Comparison of ENCODE assay signal across 1 worm cellular context in the genomic region with DNA sequence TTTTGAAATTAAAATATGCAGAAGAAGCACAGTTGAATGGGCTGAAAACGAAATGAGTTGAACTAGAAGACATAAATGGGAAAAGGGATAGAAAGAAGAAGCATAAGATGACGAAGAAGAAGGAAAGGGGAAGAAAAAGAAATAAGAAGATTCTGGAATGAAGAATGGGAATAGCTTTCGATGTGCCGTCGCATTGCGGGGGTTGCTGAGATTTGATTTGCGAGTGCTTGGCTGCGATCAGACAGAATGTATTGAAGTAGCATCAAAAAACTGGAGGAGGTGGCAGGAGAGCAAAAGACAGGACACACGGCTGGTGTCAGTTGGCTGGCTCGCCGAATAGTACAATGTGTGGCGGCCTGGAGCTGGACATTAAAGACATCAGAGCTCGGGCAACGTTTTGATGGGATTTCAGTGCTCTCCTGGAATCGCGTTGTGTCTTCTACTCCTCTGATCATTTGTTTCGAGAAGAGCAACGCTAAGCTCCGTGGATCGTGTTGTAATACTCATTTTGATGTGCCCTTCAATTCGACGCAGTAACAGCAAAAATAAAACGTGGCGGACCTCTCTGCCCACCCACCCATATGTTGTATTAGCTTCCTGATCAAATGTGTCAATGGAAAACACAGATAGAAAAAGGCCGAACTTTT.
TF ChIP-seq lines count a peak whose summit lies in the region.

No protein-coding gene starts in this region.

TF ChIP-seq in whole organism, L1 larva, 84 proteins besides CTCF, POLR2A, EP300 and RAD21 (continued from another document):
- TF ChIP-seq unc-30 (tag; optimal IDR thresholded peaks at IDR 0.05; lab: Kevin White, UChicago) (no peak), mab-9 (GFP tag; IDR thresholded peaks at IDR 0.05; lab: Robert Waterston, UW) (no peak), F16B12.6 (tag; optimal IDR thresholded peaks at IDR 0.05; lab: Kevin White, UChicago) (no peak), nhr-85 (tag; lab: Kevin White, UChicago) (no peak), lin-14 (GFP tag; optimal IDR thresholded peaks at IDR 0.05; lab: Kevin White, UChicago) (peak; percentile 85), pag-3 (tag; optimal IDR thresholded peaks at IDR 0.05; lab: Kevin White, UChicago; ENCODE audit: borderline replicate concordance, insufficient read depth) (peak; percentile 78), nhr-47 (tag; optimal IDR thresholded peaks at IDR 0.05; lab: Kevin White, UChicago) (peak; percentile 2), ceh-90 (tag; optimal IDR thresholded peaks at IDR 0.05; lab: Kevin White, UChicago) (no peak), pax-3 (tag; optimal IDR thresholded peaks at IDR 0.05; lab: Kevin White, UChicago) (no peak), lsy-2 (tag; optimal IDR thresholded peaks at IDR 0.05; lab: Kevin White, UChicago) (peak in 1 of 2 experiments; percentile 28), jun-1 (tag; optimal IDR thresholded peaks at IDR 0.05; lab: Kevin White, UChicago) (no peak), mep-1 (tag; optimal IDR thresholded peaks at IDR 0.05; lab: Kevin White, UChicago) (no peak), vab-15 (tag; optimal IDR thresholded peaks at IDR 0.05; lab: Kevin White, UChicago) (no peak), alr-1 (tag; optimal IDR thresholded peaks at IDR 0.05; lab: Kevin White, UChicago; ENCODE audit: borderline replicate concordance) (no peak), unc-62 (GFP tag; optimal IDR thresholded peaks at IDR 0.05; lab: Kevin White, UChicago) (no peak), dsc-1 (tag; optimal IDR thresholded peaks at IDR 0.05; lab: Kevin White, UChicago) (peak; percentile 84), nhr-71 (tag; optimal IDR thresholded peaks at IDR 0.05; lab: Kevin White, UChicago) (peak; percentile 87), ceh-63 (GFP tag; optimal IDR thresholded peaks at IDR 0.05; lab: Kevin White, UChicago) (no peak), xbp-1 (tag; optimal IDR thresholded peaks at IDR 0.05; lab: Kevin White, UChicago) (peak; percentile 9), unc-98 (GFP tag; IDR thresholded peaks at IDR 0.05; lab: Robert Waterston, UW) (no peak), swsn-7 (tag; optimal IDR thresholded peaks at IDR 0.05; lab: Kevin White, UChicago) (peak; percentile 25), lin-13 (GFP tag; optimal IDR thresholded peaks at IDR 0.05; lab: Kevin White, UChicago) (no peak), nhr-77 (tag; optimal IDR thresholded peaks at IDR 0.05; lab: Kevin White, UChicago) (no peak), zag-1 (tag; optimal IDR thresholded peaks at IDR 0.05; lab: Kevin White, UChicago) (no peak), snu-23 (GFP tag; optimal IDR thresholded peaks at IDR 0.05; lab: Kevin White, UChicago) (peak; percentile 51), skn-1 (tag; optimal IDR thresholded peaks at IDR 0.05; lab: Kevin White, UChicago) (no peak), efl-1 (optimal IDR thresholded peaks at IDR 0.05; lab: Kevin White, UChicago) (no peak), efl-1 (GFP tag; optimal IDR thresholded peaks at IDR 0.05 in 1 of 2; lab: Kevin White, UChicago) (peak in 1 of 2 experiments; percentile 63), nhr-19 (GFP tag; conservative IDR thresholded peaks at IDR 0.05; lab: Robert Waterston, UW) (peak; percentile 63), nhr-28 (tag; optimal IDR thresholded peaks at IDR 0.05; lab: Kevin White, UChicago) (no peak), hlh-17 (GFP tag; optimal IDR thresholded peaks at IDR 0.05; lab: Kevin White, UChicago; ENCODE audit: borderline replicate concordance) (no peak)
